Worm (Caenorhabditis elegans) whole organism, L4 larva: Measurements from ENCODE around the gene srx-92.

ENCODE experiments used
- F26F4.8 ChIP-seq: fragments of 200-800 bp; sonication (Bioruptor generic); conservative IDR thresholded peaks from 2 replicates; pipeline ENCODE4 v1.3.6; 2022; ENCODE audit warnings: missing genetic modification characterization, missing compliant biosample characterization
- F37D6.2 ChIP-seq: sonication (generic microtip); optimal IDR thresholded peaks from 2 replicates; lab custom pipeline; 2016; ENCODE audit warnings: mild to moderate bottlenecking, missing genetic modification characterization, missing compliant biosample characterization
- F44E2.7 ChIP-seq: fragments of 200-800 bp; sonication (Bioruptor generic); IDR thresholded peaks from 2 replicates; pipeline ENCODE4 v2.1.2; 2022; ENCODE audit warnings: missing genetic modification characterization, missing compliant biosample characterization
- F49E8.2 ChIP-seq: sonication (generic microtip); optimal IDR thresholded peaks from 2 replicates; lab custom pipeline; 2016; ENCODE audit warnings: missing compliant biosample characterization, mild to moderate bottlenecking, missing genetic modification characterization, borderline replicate concordance
- Y75B8A.6 ChIP-seq: fragments of 200-800 bp; sonication (Bioruptor generic); IDR thresholded peaks from 2 replicates; pipeline ENCODE4 v1.3.6; 2022; ENCODE audit warnings: missing genetic modification reagents, missing genetic modification characterization, missing compliant biosample characterization
- ZK337.2 ChIP-seq: fragments of 200-800 bp; sonication (Bioruptor generic); IDR thresholded peaks from 2 replicates; pipeline ENCODE4 v1.3.6; 2022; ENCODE audit warnings: missing genetic modification reagents, missing genetic modification characterization, missing compliant biosample characterization
- aha-1 ChIP-seq: fragments of 150-350 bp; peaks from one replicate; lab custom pipeline; 2014; ENCODE audit warnings: missing biosample characterization, missing genetic modification characterization
- ama-1 ChIP-seq: fragments of 150-350 bp; optimal IDR thresholded peaks from 2 replicates; lab custom pipeline; 2014; ENCODE audit warnings: inconsistent platforms, mixed read lengths
- arid-1 ChIP-seq: fragments of 200-800 bp; sonication (Bioruptor generic); conservative IDR thresholded peaks from 2 replicates; pipeline ENCODE4 v1.3.6; 2022; ENCODE audit warnings: missing genetic modification reagents, missing genetic modification characterization, missing compliant biosample characterization
- ceh-62 ChIP-seq: sonication (generic microtip); optimal IDR thresholded peaks from 2 replicates; lab custom pipeline; 2017; ENCODE audit warnings: missing biosample characterization, missing genetic modification characterization
- ceh-82 ChIP-seq: sonication (generic microtip); optimal IDR thresholded peaks from 2 replicates; lab custom pipeline; 2017; ENCODE audit warnings: missing biosample characterization, missing genetic modification characterization
- daf-12 ChIP-seq: fragments of 150-350 bp; optimal IDR thresholded peaks from 2 replicates; lab custom pipeline; 2014; ENCODE audit warnings: missing biosample characterization, missing genetic modification reagents, missing genetic modification characterization
- daf-16 ChIP-seq, 3 experiments: sonication (generic microtip); optimal IDR thresholded peaks; 2 replicates each; lab custom pipeline; 2016 to 2017; ENCODE audit warnings: missing genetic modification characterization in 3 of 3, missing genetic modification reagents in 3 of 3, mild to moderate bottlenecking in 2 of 3, missing compliant biosample characterization in 2 of 3, missing biosample characterization in 1 of 3, moderate library complexity in 1 of 3
- daf-19 ChIP-seq: fragments of 200-800 bp; sonication (Bioruptor generic); conservative IDR thresholded peaks from 2 replicates; pipeline ENCODE4 v1.3.6; 2022; ENCODE audit warnings: missing genetic modification characterization, missing compliant biosample characterization
- dmd-6 ChIP-seq: fragments of 200-800 bp; sonication (Bioruptor generic); IDR thresholded peaks from 2 replicates; pipeline ENCODE4 v1.3.6; 2022; ENCODE audit warnings: missing genetic modification reagents, missing genetic modification characterization, missing compliant biosample characterization
- dve-1 ChIP-seq: sonication (generic microtip); optimal IDR thresholded peaks from 2 replicates; lab custom pipeline; 2017; ENCODE audit warnings: antibody characterized with exemption, mild to moderate bottlenecking, missing genetic modification characterization, missing compliant biosample characterization; ENCODE audit not compliant: insufficient read depth
- fkh-10 ChIP-seq: fragments of 150-350 bp; optimal IDR thresholded peaks from 2 replicates; lab custom pipeline; 2014; ENCODE audit warnings: missing biosample characterization, missing genetic modification reagents, missing genetic modification characterization
- hlh-11 ChIP-seq: fragments of 200-800 bp; sonication (Bioruptor generic); optimal IDR thresholded peaks from 2 replicates; lab custom pipeline; 2018; ENCODE audit warnings: mild to moderate bottlenecking, missing genetic modification characterization, missing compliant biosample characterization
- lim-7 ChIP-seq: fragments of 200-800 bp; sonication (Bioruptor generic); IDR thresholded peaks from 2 replicates; pipeline ENCODE4 v1.3.6; 2022; ENCODE audit warnings: missing genetic modification characterization, missing compliant biosample characterization
- lin-1 ChIP-seq: fragments of 200-800 bp; sonication (Bioruptor generic); IDR thresholded peaks from 2 replicates; pipeline ENCODE4 v1.3.6; 2022; ENCODE audit warnings: missing genetic modification reagents, missing genetic modification characterization, missing compliant biosample characterization
- lin-29 ChIP-seq: fragments of 200-800 bp; sonication (Bioruptor generic); IDR thresholded peaks from 2 replicates; pipeline ENCODE4 v1.3.6; 2022; ENCODE audit warnings: missing genetic modification reagents, missing genetic modification characterization, missing compliant biosample characterization
- lin-39 ChIP-seq: fragments of 150-350 bp; optimal IDR thresholded peaks from 2 replicates; lab custom pipeline; 2014; ENCODE audit warnings: missing biosample characterization, missing genetic modification reagents, missing genetic modification characterization
- madf-9 ChIP-seq: fragments of 200-800 bp; sonication (Bioruptor generic); conservative IDR thresholded peaks from 2 replicates; pipeline ENCODE4 v1.3.6; 2022; ENCODE audit warnings: missing genetic modification reagents, missing genetic modification characterization, missing compliant biosample characterization
- mdt-29 ChIP-seq: fragments of 200-800 bp; sonication (Bioruptor generic); IDR thresholded peaks from 2 replicates; pipeline ENCODE4 v1.3.6; 2022; ENCODE audit warnings: missing genetic modification reagents, missing genetic modification characterization, missing compliant biosample characterization
- mep-1 ChIP-seq: fragments of 150-350 bp; sonication (generic microtip); optimal IDR thresholded peaks from 3 replicates; lab custom pipeline; 2014; ENCODE audit warnings: missing biosample characterization, missing genetic modification characterization
- mxl-2 ChIP-seq: fragments of 200-800 bp; sonication (Bioruptor generic); conservative IDR thresholded peaks from 2 replicates; pipeline ENCODE4 v1.3.6; 2022; ENCODE audit warnings: missing genetic modification reagents, missing genetic modification characterization, missing compliant biosample characterization
- nhr-10 ChIP-seq: fragments of 150-350 bp; optimal IDR thresholded peaks from 2 replicates; lab custom pipeline; 2014; ENCODE audit warnings: missing biosample characterization, missing genetic modification characterization
- nhr-102 ChIP-seq: sonication (generic microtip); optimal IDR thresholded peaks from 2 replicates; lab custom pipeline; 2016; ENCODE audit warnings: mild to moderate bottlenecking, missing genetic modification characterization, moderate library complexity, missing compliant biosample characterization
- nhr-11 ChIP-seq: fragments of 150-350 bp; optimal IDR thresholded peaks from 2 replicates; lab custom pipeline; 2014; ENCODE audit warnings: missing biosample characterization, missing genetic modification characterization
- nhr-111 ChIP-seq: fragments of 200-800 bp; sonication (Bioruptor generic); optimal IDR thresholded peaks from 2 replicates; lab custom pipeline; 2018; ENCODE audit warnings: mild to moderate bottlenecking, missing genetic modification characterization, missing compliant biosample characterization
- nhr-28 ChIP-seq: fragments of 150-350 bp; optimal IDR thresholded peaks from 2 replicates; lab custom pipeline; 2014; ENCODE audit warnings: missing biosample characterization, missing genetic modification characterization
- nhr-76 ChIP-seq: fragments of 150-350 bp; optimal IDR thresholded peaks from 2 replicates; lab custom pipeline; 2014; ENCODE audit warnings: missing biosample characterization, missing genetic modification characterization
- php-3 ChIP-seq: fragments of 200-800 bp; sonication (Bioruptor generic); IDR thresholded peaks from 2 replicates; pipeline ENCODE4 v1.3.6; 2022; ENCODE audit warnings: missing genetic modification reagents, missing genetic modification characterization, missing compliant biosample characterization
- pqm-1 ChIP-seq: sonication (generic microtip); optimal IDR thresholded peaks from 2 replicates; lab custom pipeline; 2017; ENCODE audit warnings: missing biosample characterization, missing genetic modification characterization
- unc-62 ChIP-seq, 3 experiments: fragments of 150-350 bp in 1 of 3; sonication (generic microtip); optimal IDR thresholded peaks in 2 of 3; peaks in 1 of 3; 1 replicate in 1 of 3; 2 replicates in 2 of 3; lab custom pipeline; 2014 to 2017; ENCODE audit warnings: missing biosample characterization in 3 of 3, missing genetic modification characterization in 3 of 3, missing genetic modification reagents in 3 of 3, missing genotype in 1 of 3

Gene srx-92

ce11 chrV:7357132-7357531, 31.9 kb upstream of the srx-92 start, which contains the start of gene C03G6.6:
Gene C03G6.6 (plus strand): TSS chrV:7357432.
- TF ChIP-seq F44E2.7 (GFP tag; lab: Robert Waterston, UW) = no peak
- no peak for TF ChIP-seq F49E8.2
- no peak for TF ChIP-seq ceh-62 (tag; lab: Kevin White, UChicago)
- no peak for TF ChIP-seq lin-29 (GFP tag; lab: Robert Waterston, UW)
- no peak for TF ChIP-seq dmd-6 (GFP tag; lab: Robert Waterston, UW)
- TF ChIP-seq, all 104 proteins: peak for 0

- TF ChIP-seq nhr-102 = no peak
- no peak for TF ChIP-seq arid-1 (GFP tag; lab: Robert Waterston, UW)
- no peak for TF ChIP-seq nhr-111
- no peak for TF ChIP-seq unc-62 (GFP tag; optimal IDR thresholded peaks at IDR 0.05 in 1 of 2; lab: Kevin White, UChicago)
- no peak for TF ChIP-seq unc-62 (tag; optimal IDR thresholded peaks at IDR 0.05; lab: Kevin White, UChicago)
- no peak for TF ChIP-seq dve-1
- no peak for TF ChIP-seq nhr-76
- no peak for TF ChIP-seq hlh-11 (tag; lab: Kevin White, UChicago)
- no peak for TF ChIP-seq lin-1
Measured at ce11 chrV:7356684-7357083, 31.5 kb upstream of the srx-92 start, which contains the start of gene C03G6.21. Gene C03G6.21 (minus strand): TSS chrV:7356784.

ce11 chrV:7355464-7355863, 30.3 kb upstream of the srx-92 start, which contains the start of gene tag-293:
Gene tag-293 (minus strand): TSS chrV:7355564.
- TF ChIP-seq nhr-11 (tag; lab: Kevin White, UChicago) (no peak), madf-9 (GFP tag; lab: Robert Waterston, UW) (no peak), ceh-82 (tag; lab: Kevin White, UChicago) (no peak), Y75B8A.6 (no peak), fkh-10 (GFP tag; lab: Kevin White, UChicago) (no peak), F26F4.8 (no peak), dve-1 (no peak), ZK337.2 (GFP tag; lab: Robert Waterston, UW) (no peak), daf-16 (GFP tag; optimal IDR thresholded peaks at IDR 0.05; lab: Kevin White, UChicago) (no peak), daf-16 (tag; optimal IDR thresholded peaks at IDR 0.05; lab: Kevin White, UChicago) (no peak), nhr-10 (no peak), ama-1 (lab: Kevin White, UChicago) (no peak), lim-7 (GFP tag; lab: Robert Waterston, UW) (no peak)

ce11 chrV:7353602-7354001, 28.4 kb upstream of the srx-92 start:
- TF ChIP-seq nhr-11 (tag; lab: Kevin White, UChicago) (no peak), unc-62 (GFP tag; optimal IDR thresholded peaks at IDR 0.05 in 1 of 2; lab: Kevin White, UChicago) (peak in 1 of 2 experiments; percentile 92), unc-62 (tag; optimal IDR thresholded peaks at IDR 0.05; lab: Kevin White, UChicago) (no peak)

ce11 chrV:7352186-7353053, 27.2 kb upstream of the srx-92 start, which contains the start of the genes srh-231 and srh-275:
Gene srh-231 (minus strand): TSS chrV:7352236.
Gene srh-275 (plus strand): TSS chrV:7353003.
- TF ChIP-seq php-3 (no peak), mep-1 (no peak), aha-1 (tag; lab: Kevin White, UChicago) (peak; percentile 92)

- no peak for TF ChIP-seq lin-39
- TF ChIP-seq dve-1 = no peak
- TF ChIP-seq mdt-29 = no peak
- TF ChIP-seq nhr-28 (tag; lab: Kevin White, UChicago) = no peak
- no peak for TF ChIP-seq F37D6.2 (tag; lab: Kevin White, UChicago)
- no peak for TF ChIP-seq pqm-1 (tag; lab: Kevin White, UChicago)
- TF ChIP-seq daf-19 = no peak
- TF ChIP-seq mxl-2 (GFP tag; lab: Robert Waterston, UW) = no peak
- no peak for TF ChIP-seq daf-12 (tag; lab: Kevin White, UChicago)
- TF ChIP-seq, all 104 proteins: peak for 0
Measured at ce11 chrV:7349541-7349940, 24.4 kb upstream of the srx-92 start, which contains the start of gene nhr-149. Gene nhr-149 (minus strand): TSS chrV:7349641.
